Worm (Caenorhabditis elegans): ENCODE data around the gene col-141.

- no peak for TF ChIP-seq nhr-48 (tag; optimal IDR thresholded peaks at IDR 0.05)
- no peak for TF ChIP-seq ama-1 (optimal IDR thresholded peaks at IDR 0.05)
- no peak for TF ChIP-seq nhr-28 (tag; optimal IDR thresholded peaks at IDR 0.05)
- no peak for TF ChIP-seq ZK546.5 (tag; optimal IDR thresholded peaks at IDR 0.05)
- TF ChIP-seq mep-1 (tag; optimal IDR thresholded peaks at IDR 0.05), result no peak
- no peak for TF ChIP-seq lin-39 (tag; optimal IDR thresholded peaks at IDR 0.05)
- no peak for TF ChIP-seq fkh-10 (GFP tag; optimal IDR thresholded peaks at IDR 0.05)
- TF ChIP-seq zip-11 (GFP tag; IDR thresholded peaks at IDR 0.05), result no peak
- no peak for TF ChIP-seq snpc-4 (tag; optimal IDR thresholded peaks at IDR 0.05)
- TF ChIP-seq pqm-1 (tag; optimal IDR thresholded peaks at IDR 0.05), result no peak
- TF ChIP-seq aha-1 (tag), result no peak
- TF ChIP-seq arid-1 (GFP tag; conservative IDR thresholded peaks at IDR 0.05), result no peak
- no peak for TF ChIP-seq ceh-20 (GFP tag; IDR thresholded peaks at IDR 0.05)
These were observed 33.2 kb upstream of the col-141 start for ce11 chrV:6796264-6796663.

Data from whole organism, L4 larva.